Worm (Caenorhabditis elegans) whole organism, L1 larva: ENCODE data around the gene eol-1.

Source experiments
- C34B4.2 ChIP-seq: sonication (generic microtip); optimal IDR thresholded peaks from 2 replicates; lab custom pipeline; 2017; ENCODE audit warnings: mild to moderate bottlenecking, missing genetic modification characterization, missing compliant biosample characterization
- efl-3 ChIP-seq: fragments of 200-800 bp; sonication (Bioruptor generic); optimal IDR thresholded peaks from 2 replicates; lab custom pipeline; 2018; ENCODE audit warnings: mild to moderate bottlenecking, missing genetic modification characterization, missing compliant biosample characterization
- lin-13 ChIP-seq: fragments of 150-350 bp; optimal IDR thresholded peaks from 2 replicates; lab custom pipeline; 2014; ENCODE audit warnings: missing biosample characterization, missing genetic modification reagents, missing genetic modification characterization
- lsy-2 ChIP-seq, 2 experiments: fragments of 150-350 bp; optimal IDR thresholded peaks; 2 replicates each; lab custom pipeline; 2014; ENCODE audit warnings: missing biosample characterization in 2 of 2, missing genetic modification characterization in 2 of 2
- mdl-1 ChIP-seq, 2 experiments: fragments of 150-350 bp; optimal IDR thresholded peaks; 2 replicates each; lab custom pipeline; 2014 to 2017; ENCODE audit warnings: missing biosample characterization in 2 of 2, missing genetic modification characterization in 2 of 2, inconsistent platforms in 1 of 2
- nhr-11 ChIP-seq: fragments of 150-350 bp; optimal IDR thresholded peaks from 2 replicates; lab custom pipeline; 2014; ENCODE audit warnings: missing biosample characterization, missing genetic modification characterization
- nhr-28 ChIP-seq: fragments of 150-350 bp; optimal IDR thresholded peaks from 2 replicates; lab custom pipeline; 2014; ENCODE audit warnings: missing biosample characterization, missing genetic modification characterization
- skn-1 ChIP-seq: fragments of 150-350 bp; optimal IDR thresholded peaks from 2 replicates; lab custom pipeline; 2014; ENCODE audit warnings: missing biosample characterization, missing genetic modification characterization
- ztf-4 ChIP-seq: fragments of 150-350 bp; optimal IDR thresholded peaks from 2 replicates; lab custom pipeline; 2014; ENCODE audit warnings: missing biosample characterization, missing genetic modification characterization

- TF ChIP-seq ztf-4 (no peak), nhr-28 (tag; lab: Kevin White, UChicago) (no peak), C34B4.2 (tag; lab: Kevin White, UChicago) (no peak), skn-1 (tag; lab: Kevin White, UChicago) (no peak), mdl-1 (tag; optimal IDR thresholded peaks at IDR 0.05; lab: Kevin White, UChicago) (no peak), lin-13 (GFP tag; lab: Kevin White, UChicago) (no peak), efl-3 (GFP tag; lab: Kevin White, UChicago) (no peak), nhr-11 (tag; lab: Kevin White, UChicago) (no peak), lsy-2 (tag; optimal IDR thresholded peaks at IDR 0.05; lab: Kevin White, UChicago) (peak in 1 of 2 experiments; percentile 2)
These were observed 45.3 kb downstream of the eol-1 start for ce11 chrV:13935423-13935822.
